Worm (Caenorhabditis elegans) whole organism, L2 larva: ENCODE results near the gene T05H10.8.

Experiments
- aly-2 ChIP-seq: fragments of 150-350 bp; optimal IDR thresholded peaks from 2 replicates; lab custom pipeline; 2014; ENCODE audit warnings: missing biosample characterization, missing genetic modification characterization
- ama-1 ChIP-seq: fragments of 150-350 bp; optimal IDR thresholded peaks from 2 replicates; lab custom pipeline; 2018; ENCODE audit warnings: inconsistent platforms
- ceh-82 ChIP-seq: fragments of 150-350 bp; optimal IDR thresholded peaks from 2 replicates; lab custom pipeline; 2014; ENCODE audit warnings: missing biosample characterization, missing genetic modification characterization
- elt-1 ChIP-seq: fragments of 150-350 bp; optimal IDR thresholded peaks from 2 replicates; lab custom pipeline; 2014; ENCODE audit warnings: missing biosample characterization, missing genetic modification characterization
- elt-3 ChIP-seq: sonication (generic microtip); optimal IDR thresholded peaks from 2 replicates; lab custom pipeline; 2017; ENCODE audit warnings: missing biosample characterization, missing genetic modification characterization
- lin-39 ChIP-seq: fragments of 150-350 bp; optimal IDR thresholded peaks from 2 replicates; lab custom pipeline; 2014; ENCODE audit warnings: missing biosample characterization, missing genetic modification reagents, missing genetic modification characterization
- mdl-1 ChIP-seq, 2 experiments: fragments of 150-350 bp in 1 of 2; sonication (generic microtip) in 1 of 2; optimal IDR thresholded peaks; 2 replicates each; lab custom pipeline; 2017; ENCODE audit warnings: missing biosample characterization in 2 of 2, missing genetic modification characterization in 2 of 2
- snpc-4 ChIP-seq: fragments of 150-350 bp; optimal IDR thresholded peaks from 2 replicates; lab custom pipeline; 2014; ENCODE audit warnings: missing biosample characterization, missing genetic modification characterization
- unc-62 ChIP-seq: fragments of 150-350 bp; optimal IDR thresholded peaks from 2 replicates; lab custom pipeline; 2014; ENCODE audit warnings: missing biosample characterization, missing genetic modification reagents, missing genetic modification characterization
- ztf-11 ChIP-seq: sonication (generic microtip); optimal IDR thresholded peaks from 2 replicates; lab custom pipeline; 2017; ENCODE audit warnings: missing biosample characterization, missing genetic modification characterization

- TF ChIP-seq snpc-4 (tag; lab: Kevin White, UChicago) (no peak), lin-39 (tag; lab: Kevin White, UChicago) (no peak), elt-1 (no peak), elt-3 (tag; lab: Kevin White, UChicago) (no peak), unc-62 (GFP tag; lab: Kevin White, UChicago) (no peak), ama-1 (lab: Kevin White, UChicago) (peak; percentile 66), mdl-1 (tag; optimal IDR thresholded peaks at IDR 0.05; lab: Kevin White, UChicago) (no peak), aly-2 (no peak), ceh-82 (no peak), ztf-11 (no peak)
These were observed 43.4 kb upstream of the T05H10.8 start for ce11 chrII:8015483-8015938.
